Fruit fly (Drosophila melanogaster): ENCODE results near the gene CG2004.

Gene CG2004

DNA sequence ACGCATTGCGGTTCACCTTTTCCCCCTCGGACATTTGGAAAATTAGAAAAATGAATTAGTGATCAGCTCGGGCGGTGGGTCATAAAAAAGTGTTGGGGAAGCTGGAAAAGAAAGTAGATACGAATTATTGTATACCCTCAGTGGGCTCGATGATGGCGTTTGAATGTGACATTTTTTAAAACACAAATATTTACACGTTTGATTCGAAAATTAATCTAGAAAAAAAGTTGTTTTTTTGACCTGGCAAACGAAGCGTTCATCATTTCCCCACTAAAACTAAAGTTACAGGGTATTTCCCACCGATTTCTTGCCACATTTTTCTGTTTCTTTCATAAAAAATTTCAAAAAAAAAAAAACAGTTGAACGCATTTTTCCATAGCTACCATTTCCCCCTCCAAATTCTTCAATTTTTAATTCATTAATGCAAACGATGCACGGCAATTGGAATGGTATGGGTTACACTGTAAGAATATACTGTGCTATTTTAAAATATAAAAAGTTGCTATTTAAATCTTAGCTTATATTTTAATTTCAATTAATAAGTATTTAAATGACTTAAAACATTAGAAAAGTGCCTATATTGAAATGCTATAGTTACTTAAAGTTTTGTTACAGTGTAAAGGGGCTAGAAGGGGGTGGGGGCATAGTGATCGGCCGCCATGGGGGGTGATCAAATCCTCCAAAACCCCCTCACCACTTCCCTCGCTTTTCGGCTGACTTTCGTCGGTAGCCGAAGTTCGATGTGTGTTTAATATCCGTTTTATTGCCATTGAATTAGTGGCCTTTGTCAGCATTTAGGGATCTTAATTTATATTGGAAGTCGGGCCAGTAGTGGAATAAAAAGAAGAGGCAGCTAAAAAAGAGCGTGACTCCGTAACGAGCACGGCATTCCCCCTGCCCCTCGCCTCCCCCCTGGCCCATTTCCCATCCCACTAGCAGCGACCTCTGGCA lies 43.1 kb downstream of the CG2004 start (continued):
- TF ChIP-seq H15 (GFP tag; IDR thresholded peaks at IDR 0.05) (peak; percentile 55; the same call in 2 of the 3 replicates), CG6813 (GFP tag; optimal IDR thresholded peaks at IDR 0.05) (no peak), CG6791 (GFP tag; IDR thresholded peaks at IDR 0.05; ENCODE audit: partially characterized antibody) (no peak), Dek (tag; optimal IDR thresholded peaks at IDR 0.05) (no peak), CG4328 (GFP tag; optimal IDR thresholded peaks at IDR 0.05) (no peak), CG17612 (GFP tag; IDR thresholded peaks at IDR 0.05) (no peak), slou (GFP tag; optimal IDR thresholded peaks at IDR 0.05) (no peak), Nf-YB (GFP tag; optimal IDR thresholded peaks at IDR 0.05) (no peak), CG10959 (GFP tag; IDR thresholded peaks at IDR 0.05) (peak; percentile 74), C15 (GFP tag; IDR thresholded peaks at IDR 0.05) (no peak), CG6683 (GFP tag; optimal IDR thresholded peaks at IDR 0.05) (no peak), seq (GFP tag; IDR thresholded peaks at IDR 0.05) (no peak), Ssrp (tag; optimal IDR thresholded peaks at IDR 0.05) (peak; percentile 30), al (GFP tag; IDR thresholded peaks at IDR 0.05) (no peak), h (optimal IDR thresholded peaks at IDR 0.05) (no peak), hb (GFP tag; IDR thresholded peaks at IDR 0.05; ENCODE audit: partially characterized antibody) (no peak), NFAT (GFP tag; IDR thresholded peaks at IDR 0.05) (no peak), CG1529 (GFP tag; optimal IDR thresholded peaks at IDR 0.05) (peak; percentile 18), Doc2 (GFP tag; IDR thresholded peaks at IDR 0.05) (no peak), sd (tag; optimal IDR thresholded peaks at IDR 0.05) (no peak), unc-4 (GFP tag; IDR thresholded peaks at IDR 0.05; ENCODE audit: partially characterized antibody) (no peak), hth (optimal IDR thresholded peaks at IDR 0.05) (no peak), Max (GFP tag; optimal IDR thresholded peaks at IDR 0.05) (no peak), CG5180 (GFP tag; optimal IDR thresholded peaks at IDR 0.05) (no peak), pfk (GFP tag; optimal IDR thresholded peaks at IDR 0.05) (no peak), CG9932 (GFP tag; IDR thresholded peaks at IDR 0.05) (no peak), Side (GFP tag; optimal IDR thresholded peaks at IDR 0.05) (no peak), Fer2 (tag; optimal IDR thresholded peaks at IDR 0.05) (no peak), sug (tag; optimal IDR thresholded peaks at IDR 0.05) (no peak), sc (optimal IDR thresholded peaks at IDR 0.05) (no peak), sc (GFP tag; optimal IDR thresholded peaks at IDR 0.05) (no peak), ftz-f1 (GFP tag; optimal IDR thresholded peaks at IDR 0.05) (no peak), pb (GFP tag; optimal IDR thresholded peaks at IDR 0.05) (no peak), CG4707 (GFP tag; optimal IDR thresholded peaks at IDR 0.05) (no peak), CG5245 (GFP tag; optimal IDR thresholded peaks at IDR 0.05) (no peak), CG13287 (GFP tag; IDR thresholded peaks at IDR 0.05; ENCODE audit: partially characterized antibody) (no peak), CG7357 (GFP tag; IDR thresholded peaks at IDR 0.05) (0 out of 3 replicates have a peak, but pooled peaks have one; percentile 33), Bdp1 (GFP tag; optimal IDR thresholded peaks at IDR 0.05) (no peak), Ada2b (GFP tag; IDR thresholded peaks at IDR 0.05) (peak; percentile 26; the same call in 1 of the 2 replicates), CG8290 (GFP tag; optimal IDR thresholded peaks at IDR 0.05) (no peak), CG8290 (tag; optimal IDR thresholded peaks at IDR 0.05) (no peak), Lim3 (GFP tag; IDR thresholded peaks at IDR 0.05) (no peak), chn (GFP tag; optimal IDR thresholded peaks at IDR 0.05) (peak; percentile 64), Xbp1 (GFP tag; optimal IDR thresholded peaks at IDR 0.05) (peak; percentile 17), Pdp1 (GFP tag; optimal IDR thresholded peaks at IDR 0.05) (peak in 1 of 2 experiments; percentile 29), Eip74EF (GFP tag; optimal IDR thresholded peaks at IDR 0.05) (no peak), eve (GFP tag; optimal IDR thresholded peaks at IDR 0.05) (no peak), bab2 (GFP tag; optimal IDR thresholded peaks at IDR 0.05) (peak; percentile 59), pan (optimal IDR thresholded peaks at IDR 0.05) (peak in 1 of 2 experiments; percentile 8), pan (GFP tag; optimal IDR thresholded peaks at IDR 0.05 in 1 of 2, IDR thresholded peaks at IDR 0.05 in 1 of 2) (no peak)

Measured in whole organism, embryonic.